Worm (Caenorhabditis elegans): ENCODE data around the gene clhm-1.
A peak's percentile ranks its signal among the peaks of the same experiment; 100 is the strongest.

Gene clhm-1

ce11 chrII:6835500-6835899 is 35.3 kb downstream of the clhm-1 start (continued):
- TF ChIP-seq fos-1 (tag; optimal IDR thresholded peaks at IDR 0.05) (no peak), elt-3 (tag; optimal IDR thresholded peaks at IDR 0.05) (peak in 1 of 6 experiments; percentile 50), pqm-1 (tag; optimal IDR thresholded peaks at IDR 0.05) (no peak), aly-2 (tag; optimal IDR thresholded peaks at IDR 0.05) (no peak), nhr-12 (tag; optimal IDR thresholded peaks at IDR 0.05) (no peak), zip-4 (GFP tag; optimal IDR thresholded peaks at IDR 0.05) (no peak), nhr-76 (tag; optimal IDR thresholded peaks at IDR 0.05) (no peak), lin-14 (GFP tag; optimal IDR thresholded peaks at IDR 0.05) (peak; percentile 88), efl-1 (optimal IDR thresholded peaks at IDR 0.05) (peak; percentile 13 to 21), efl-1 (GFP tag; optimal IDR thresholded peaks at IDR 0.05 in 1 of 2) (no peak), tbx-2 (tag; optimal IDR thresholded peaks at IDR 0.05) (peak; percentile 31), hpl-2 (GFP tag; optimal IDR thresholded peaks at IDR 0.05) (no peak), fkh-10 (GFP tag; optimal IDR thresholded peaks at IDR 0.05) (no peak), C04F5.9 (tag; optimal IDR thresholded peaks at IDR 0.05) (no peak), lsy-2 (tag; optimal IDR thresholded peaks at IDR 0.05) (peak; percentile 3 to 67), nhr-28 (tag; optimal IDR thresholded peaks at IDR 0.05) (no peak), blmp-1 (tag; optimal IDR thresholded peaks at IDR 0.05) (peak; percentile 85), sox-4 (tag; optimal IDR thresholded peaks at IDR 0.05) (no peak), ztf-11 (tag; optimal IDR thresholded peaks at IDR 0.05) (no peak), ceh-82 (tag; optimal IDR thresholded peaks at IDR 0.05) (peak in 1 of 3 experiments; percentile 29), lin-39 (tag; optimal IDR thresholded peaks at IDR 0.05) (no peak), jun-1 (tag; optimal IDR thresholded peaks at IDR 0.05) (no peak), lin-15B (tag; optimal IDR thresholded peaks at IDR 0.05) (no peak), grh-1 (GFP tag; IDR thresholded peaks at IDR 0.05) (no peak), C16A3.4 (tag; optimal IDR thresholded peaks at IDR 0.05) (no peak), unc-86 (tag; optimal IDR thresholded peaks at IDR 0.05) (no peak), lin-35 (GFP tag; optimal IDR thresholded peaks at IDR 0.05) (peak in 1 of 2 experiments; percentile 22), nhr-237 (tag; optimal IDR thresholded peaks at IDR 0.05) (no peak), lir-3 (tag; optimal IDR thresholded peaks at IDR 0.05; ENCODE audit: poor library complexity) (no peak), skn-1 (tag; optimal IDR thresholded peaks at IDR 0.05) (no peak), pax-3 (tag; optimal IDR thresholded peaks at IDR 0.05) (no peak), mab-9 (GFP tag; IDR thresholded peaks at IDR 0.05) (no peak), nhr-77 (tag; optimal IDR thresholded peaks at IDR 0.05) (no peak), Y116A8C.19 (tag; optimal IDR thresholded peaks at IDR 0.05; ENCODE audit: borderline replicate concordance) (no peak), dsc-1 (tag; optimal IDR thresholded peaks at IDR 0.05) (peak; percentile 8), unc-98 (GFP tag; IDR thresholded peaks at IDR 0.05) (no peak), sptf-1 (tag; optimal IDR thresholded peaks at IDR 0.05) (no peak), nhr-19 (GFP tag; conservative IDR thresholded peaks at IDR 0.05) (no peak), xbp-1 (tag; optimal IDR thresholded peaks at IDR 0.05) (no peak), sup-37 (GFP tag; optimal IDR thresholded peaks at IDR 0.05) (no peak), snpc-4 (tag; optimal IDR thresholded peaks at IDR 0.05) (no peak), dpl-1 (GFP tag; optimal IDR thresholded peaks at IDR 0.05) (no peak), rnt-1 (tag; optimal IDR thresholded peaks at IDR 0.05) (no peak), ceh-90 (tag; optimal IDR thresholded peaks at IDR 0.05) (no peak), nhr-71 (tag; optimal IDR thresholded peaks at IDR 0.05) (peak; percentile 27), C34B4.2 (tag; optimal IDR thresholded peaks at IDR 0.05) (no peak), ets-5 (GFP tag; IDR thresholded peaks at IDR 0.05) (no peak), nhr-11 (tag; optimal IDR thresholded peaks at IDR 0.05) (no peak), mdl-1 (tag; optimal IDR thresholded peaks at IDR 0.05) (no peak), tlp-1 (tag; optimal IDR thresholded peaks at IDR 0.05) (no peak), zag-1 (tag; optimal IDR thresholded peaks at IDR 0.05) (no peak)
